Worm (Caenorhabditis elegans) whole organism, L4/young adult: ENCODE data around the gene C03G6.6.

Experiments used
- W03F9.2 ChIP-seq: fragments of 150-350 bp; optimal IDR thresholded peaks from 2 replicates; lab custom pipeline; 2014; ENCODE audit warnings: missing biosample characterization, missing genetic modification characterization
- dao-5 ChIP-seq: sonication (generic microtip); optimal IDR thresholded peaks from 2 replicates; lab custom pipeline; 2016; ENCODE audit warnings: missing genotype, missing genetic modification characterization, moderate library complexity, missing compliant biosample characterization
- him-1 ChIP-seq: sonication (generic microtip); optimal IDR thresholded peaks from 2 replicates; lab custom pipeline; 2016; ENCODE audit warnings: missing genotype, missing genetic modification reagents, missing genetic modification characterization, missing compliant biosample characterization

C03G6.6 gene

ce11 chrV:7386052-7386573 is 28.9 kb downstream of the C03G6.6 start, which contains the start of gene srp-6:
srp-6 (minus strand) TSS chrV:7386102.
- TF ChIP-seq dao-5 (tag; lab: Kevin White, UChicago) (no peak), W03F9.2 (tag; lab: Kevin White, UChicago) (no peak), him-1 (tag; lab: Kevin White, UChicago) (no peak)

ce11 chrV:7387755-7388154 is 30.5 kb downstream of the C03G6.6 start, which contains the start of gene C02H6.3:
C02H6.3 (minus strand) TSS chrV:7387855.
- no peak for TF ChIP-seq dao-5 (tag; lab: Kevin White, UChicago)
- TF ChIP-seq W03F9.2 (tag; lab: Kevin White, UChicago) = no peak

- TF ChIP-seq dao-5 (tag; lab: Kevin White, UChicago) = no peak
- no peak for TF ChIP-seq W03F9.2 (tag; lab: Kevin White, UChicago)
- TF ChIP-seq him-1 (tag; lab: Kevin White, UChicago) = no peak
Observed at ce11 chrV:7389771-7390170, 32.5 kb downstream of the C03G6.6 start, which contains the start of gene C02H6.1. C02H6.1 (minus strand) TSS chrV:7389871.

ce11 chrV:7391933-7392332 is 34.7 kb downstream of the C03G6.6 start, which contains the start of gene fbxa-105:
fbxa-105 (minus strand) TSS chrV:7392029.
- TF ChIP-seq him-1 (tag; lab: Kevin White, UChicago) = no peak
- TF ChIP-seq W03F9.2 (tag; lab: Kevin White, UChicago) = no peak
- TF ChIP-seq dao-5 (tag; lab: Kevin White, UChicago) = no peak

ce11 chrV:7395359-7395758 is 38.1 kb downstream of the C03G6.6 start, which contains the start of gene srx-9:
srx-9 (minus strand) TSS chrV:7395459.
- no peak for TF ChIP-seq dao-5 (tag; lab: Kevin White, UChicago)
- no peak for TF ChIP-seq W03F9.2 (tag; lab: Kevin White, UChicago)
- TF ChIP-seq him-1 (tag; lab: Kevin White, UChicago) = no peak

- TF ChIP-seq W03F9.2 (tag; lab: Kevin White, UChicago) = no peak
- no peak for TF ChIP-seq him-1 (tag; lab: Kevin White, UChicago)
- no peak for TF ChIP-seq dao-5 (tag; lab: Kevin White, UChicago)
Observed at ce11 chrV:7399202-7399601, 42.0 kb downstream of the C03G6.6 start, which contains the start of gene gst-41. gst-41 (minus strand) TSS chrV:7399302.

ce11 chrV:7400095-7400494 is 42.9 kb downstream of the C03G6.6 start, which contains the start of gene cnc-9:
cnc-9 (minus strand) TSS chrV:7400195.
- TF ChIP-seq W03F9.2 (tag; lab: Kevin White, UChicago) (no peak), dao-5 (tag; lab: Kevin White, UChicago) (no peak), him-1 (tag; lab: Kevin White, UChicago) (no peak)

ce11 chrV:7400588-7400987 is 43.4 kb downstream of the C03G6.6 start, which contains the start of gene srx-60:
srx-60 (plus strand) TSS chrV:7400888.
- TF ChIP-seq dao-5 (tag; lab: Kevin White, UChicago) (no peak), W03F9.2 (tag; lab: Kevin White, UChicago) (no peak), him-1 (tag; lab: Kevin White, UChicago) (no peak)

ce11 chrV:7402355-7402754 is 45.1 kb downstream of the C03G6.6 start, which contains the start of gene srj-13:
srj-13 (plus strand) TSS chrV:7402655.
- no peak for TF ChIP-seq him-1 (tag; lab: Kevin White, UChicago)
- no peak for TF ChIP-seq dao-5 (tag; lab: Kevin White, UChicago)

ce11 chrV:7403501-7403900 is 46.3 kb downstream of the C03G6.6 start:
- TF ChIP-seq him-1 (tag; lab: Kevin White, UChicago) (no peak), W03F9.2 (tag; lab: Kevin White, UChicago) (no peak), dao-5 (tag; lab: Kevin White, UChicago) (no peak)

ce11 chrV:7408520-7408919 is 51.3 kb downstream of the C03G6.6 start, which contains the start of gene srt-6:
srt-6 (minus strand) TSS chrV:7408814.
- TF ChIP-seq him-1 (tag; lab: Kevin White, UChicago) = no peak
- no peak for TF ChIP-seq dao-5 (tag; lab: Kevin White, UChicago)
- no peak for TF ChIP-seq W03F9.2 (tag; lab: Kevin White, UChicago)
